Worm (Caenorhabditis elegans) whole organism, young adult: Measurements from ENCODE around the gene M03B6.3.

Experiments used
- C06A6.2 ChIP-seq: fragments of 200-800 bp; sonication (Bioruptor generic); conservative IDR thresholded peaks from 2 replicates; pipeline ENCODE4 v1.3.6; 2022; ENCODE audit warnings: missing genetic modification characterization, missing compliant biosample characterization
- Y56A3A.18 ChIP-seq: fragments of 200-800 bp; sonication (Bioruptor generic); IDR thresholded peaks from 2 replicates; pipeline ENCODE4 v1.3.6; 2022; ENCODE audit warnings: missing genetic modification reagents, missing genetic modification characterization, missing compliant biosample characterization
- dpff-1 ChIP-seq: sonication (generic microtip); optimal IDR thresholded peaks from 2 replicates; lab custom pipeline; 2017; ENCODE audit warnings: mild to moderate bottlenecking, missing genetic modification characterization, missing compliant biosample characterization
- let-526 ChIP-seq: fragments of 200-800 bp; sonication (Bioruptor generic); IDR thresholded peaks from 2 replicates; pipeline ENCODE4 v1.3.6; 2022; ENCODE audit warnings: missing genetic modification reagents, missing genetic modification characterization, missing compliant biosample characterization

DNA sequence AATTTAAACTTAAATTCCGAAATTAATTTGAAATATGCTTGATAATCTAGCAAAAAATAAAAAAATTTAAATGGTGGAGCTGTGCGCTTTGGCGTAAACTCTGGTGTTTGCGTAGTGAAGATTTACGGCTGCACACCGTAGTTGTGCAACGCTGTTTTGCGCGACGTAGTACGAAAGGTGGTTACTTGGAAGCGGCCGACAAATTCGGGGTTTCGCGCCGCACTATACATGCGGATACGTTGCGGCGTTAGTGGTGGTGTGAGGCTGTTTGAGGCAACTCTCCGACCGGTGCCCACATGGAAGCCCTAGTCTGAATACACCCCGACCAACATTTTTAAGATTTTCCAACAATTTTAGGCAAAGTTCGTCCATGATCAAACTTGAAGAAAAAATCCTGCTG is 30.6 kb downstream of the M03B6.3 start:
- no peak for TF ChIP-seq C06A6.2 (GFP tag; lab: Robert Waterston, UW)
- TF ChIP-seq Y56A3A.18 (GFP tag; lab: Robert Waterston, UW), result no peak
- TF ChIP-seq dpff-1 (tag; lab: Kevin White, UChicago), result no peak
- no peak for TF ChIP-seq let-526 (GFP tag; lab: Robert Waterston, UW)
